Fruit fly (Drosophila melanogaster): Measurements from ENCODE around the gene GMF.

The GMF gene

dm6 chr2L:16350742-16351568 lies 48.2 kb upstream of the GMF start (continued):
- TF ChIP-seq CoRest (tag; optimal IDR thresholded peaks at IDR 0.05), result peak; percentile 99
- TF ChIP-seq CG17612 (GFP tag; IDR thresholded peaks at IDR 0.05), result peak; percentile 98
- peak; percentile 100 for TF ChIP-seq Fer1 (GFP tag; optimal IDR thresholded peaks at IDR 0.05)
- 0 out of 3 replicates have a peak, but pooled peaks have one; percentile 14 for TF ChIP-seq CG14860 (GFP tag; IDR thresholded peaks at IDR 0.05; ENCODE audit: partially characterized antibody)
- peak; percentile 99 for TF ChIP-seq CG12104 (GFP tag; optimal IDR thresholded peaks at IDR 0.05)
- TF ChIP-seq CG8089 (GFP tag; optimal IDR thresholded peaks at IDR 0.05), result peak; percentile 95
- TF ChIP-seq da (GFP tag; optimal IDR thresholded peaks at IDR 0.05), result peak; percentile 94
- peak; percentile 96 for TF ChIP-seq D19B (GFP tag; optimal IDR thresholded peaks at IDR 0.05)
- TF ChIP-seq ATbp (GFP tag; optimal IDR thresholded peaks at IDR 0.05), result peak; percentile 99
- peak; percentile 89 for TF ChIP-seq CG17802 (tag; optimal IDR thresholded peaks at IDR 0.05)
- peak; percentile 99 for TF ChIP-seq CG3847 (GFP tag; IDR thresholded peaks at IDR 0.05)
- TF ChIP-seq CG32767 (GFP tag; IDR thresholded peaks at IDR 0.05), result peak; percentile 99
- peak; percentile 99 for TF ChIP-seq CG13296 (GFP tag; optimal IDR thresholded peaks at IDR 0.05)
- peak; percentile 98 for TF ChIP-seq peb (GFP tag; IDR thresholded peaks at IDR 0.05)
- TF ChIP-seq CG18764 (GFP tag; optimal IDR thresholded peaks at IDR 0.05), result peak; percentile 97
- peak; percentile 95 for TF ChIP-seq abd-A (tag; optimal IDR thresholded peaks at IDR 0.05)
- peak; percentile 98 for TF ChIP-seq CG2889 (GFP tag; IDR thresholded peaks at IDR 0.05)
- peak; percentile 98 for TF ChIP-seq Dip3 (GFP tag; optimal IDR thresholded peaks at IDR 0.05)
- TF ChIP-seq sr (GFP tag; IDR thresholded peaks at IDR 0.05), result peak; percentile 93
- TF ChIP-seq ro (GFP tag; IDR thresholded peaks at IDR 0.05), result peak; percentile 96
- peak; percentile 98 for TF ChIP-seq bowl (GFP tag; IDR thresholded peaks at IDR 0.05)
- TF ChIP-seq Dad (GFP tag; optimal IDR thresholded peaks at IDR 0.05), result peak; percentile 97
- TF ChIP-seq Bgb (GFP tag; IDR thresholded peaks at IDR 0.05; ENCODE audit: partially characterized antibody), result no peak
- TF ChIP-seq usp (GFP tag; optimal IDR thresholded peaks at IDR 0.05), result no peak
- peak; percentile 98 for TF ChIP-seq phol (tag; optimal IDR thresholded peaks at IDR 0.05)
- TF ChIP-seq dysf (GFP tag; IDR thresholded peaks at IDR 0.05), result peak; percentile 99
- peak; percentile 100 for TF ChIP-seq ci (GFP tag; IDR thresholded peaks at IDR 0.05)
- TF ChIP-seq CG10959 (GFP tag; IDR thresholded peaks at IDR 0.05), result peak; percentile 98
- TF ChIP-seq HLH3B (GFP tag; IDR thresholded peaks at IDR 0.05), result peak; percentile 99
- peak; percentile 97 for TF ChIP-seq btn (GFP tag; optimal IDR thresholded peaks at IDR 0.05)
- TF ChIP-seq disco-r (GFP tag; optimal IDR thresholded peaks at IDR 0.05), result peak; percentile 97
- peak; percentile 98 for TF ChIP-seq CG10462 (GFP tag; optimal IDR thresholded peaks at IDR 0.05)
- TF ChIP-seq CG3065 (GFP tag; optimal IDR thresholded peaks at IDR 0.05), result peak; percentile 96
- TF ChIP-seq CG5245 (GFP tag; optimal IDR thresholded peaks at IDR 0.05), result peak; percentile 99
- peak; percentile 96 for TF ChIP-seq CG1792 (GFP tag; optimal IDR thresholded peaks at IDR 0.05)
- peak; percentile 96 for TF ChIP-seq maf-S (GFP tag; optimal IDR thresholded peaks at IDR 0.05)
- peak; percentile 84 for TF ChIP-seq z (GFP tag; IDR thresholded peaks at IDR 0.05)
- TF ChIP-seq sqz (GFP tag; optimal IDR thresholded peaks at IDR 0.05), result peak; percentile 99
- peak; percentile 95 for TF ChIP-seq Gsc (GFP tag; IDR thresholded peaks at IDR 0.05)
- peak; percentile 96 for TF ChIP-seq trem (tag; optimal IDR thresholded peaks at IDR 0.05)
- peak; percentile 99 for TF ChIP-seq sens-2 (GFP tag; IDR thresholded peaks at IDR 0.05)
- TF ChIP-seq Ada2b (GFP tag; IDR thresholded peaks at IDR 0.05), result peak; percentile 99
- peak; percentile 100 for TF ChIP-seq gem (tag; optimal IDR thresholded peaks at IDR 0.05)
- peak; percentile 96 for TF ChIP-seq sima (GFP tag; optimal IDR thresholded peaks at IDR 0.05)
- no peak for TF ChIP-seq mld (GFP tag; IDR thresholded peaks at IDR 0.05; ENCODE audit: partially characterized antibody)
- no peak for TF ChIP-seq hkb (optimal IDR thresholded peaks at IDR 0.05)
- peak; percentile 100 for TF ChIP-seq hkb (GFP tag; IDR thresholded peaks at IDR 0.05)
- TF ChIP-seq Usf (GFP tag; optimal IDR thresholded peaks at IDR 0.05), result peak; percentile 96
- peak; percentile 100 for TF ChIP-seq dmrt99B (tag; optimal IDR thresholded peaks at IDR 0.05)
- TF ChIP-seq CG12769 (tag; optimal IDR thresholded peaks at IDR 0.05), result peak; percentile 100

Measured in whole organism, embryonic.